Worm (Caenorhabditis elegans) whole organism, L1 larva: ENCODE measurements around the gene gck-1.

Experiments used
- F16B12.6 ChIP-seq: fragments of 150-350 bp; optimal IDR thresholded peaks from 2 replicates; lab custom pipeline; 2014; ENCODE audit warnings: missing biosample characterization, missing genetic modification characterization
- aha-1 ChIP-seq: fragments of 150-350 bp; optimal IDR thresholded peaks from 2 replicates; lab custom pipeline; 2014; ENCODE audit warnings: missing biosample characterization, missing genetic modification characterization
- alr-1 ChIP-seq: fragments of 200-800 bp; sonication (Bioruptor generic); optimal IDR thresholded peaks from 2 replicates; lab custom pipeline; 2018; ENCODE audit warnings: borderline replicate concordance, mild to moderate bottlenecking, missing genetic modification characterization, missing compliant biosample characterization
- nhr-11 ChIP-seq: fragments of 150-350 bp; optimal IDR thresholded peaks from 2 replicates; lab custom pipeline; 2014; ENCODE audit warnings: missing biosample characterization, missing genetic modification characterization
- nhr-71 ChIP-seq: sonication (generic microtip); optimal IDR thresholded peaks from 2 replicates; lab custom pipeline; 2016; ENCODE audit warnings: mild to moderate bottlenecking, missing genetic modification characterization, moderate library complexity, missing compliant biosample characterization
- pax-3 ChIP-seq: fragments of 200-800 bp; sonication (Bioruptor generic); optimal IDR thresholded peaks from 2 replicates; lab custom pipeline; 2018; ENCODE audit warnings: mild to moderate bottlenecking, missing genetic modification characterization, moderate library complexity, missing compliant biosample characterization
- sptf-1 ChIP-seq: fragments of 150-350 bp; optimal IDR thresholded peaks from 2 replicates; lab custom pipeline; 2014; ENCODE audit warnings: missing biosample characterization, missing genetic modification characterization
- vab-15 ChIP-seq: sonication (generic microtip); optimal IDR thresholded peaks from 2 replicates; lab custom pipeline; 2017; ENCODE audit warnings: missing genotype, mild to moderate bottlenecking, missing genetic modification characterization, missing compliant biosample characterization

DNA sequence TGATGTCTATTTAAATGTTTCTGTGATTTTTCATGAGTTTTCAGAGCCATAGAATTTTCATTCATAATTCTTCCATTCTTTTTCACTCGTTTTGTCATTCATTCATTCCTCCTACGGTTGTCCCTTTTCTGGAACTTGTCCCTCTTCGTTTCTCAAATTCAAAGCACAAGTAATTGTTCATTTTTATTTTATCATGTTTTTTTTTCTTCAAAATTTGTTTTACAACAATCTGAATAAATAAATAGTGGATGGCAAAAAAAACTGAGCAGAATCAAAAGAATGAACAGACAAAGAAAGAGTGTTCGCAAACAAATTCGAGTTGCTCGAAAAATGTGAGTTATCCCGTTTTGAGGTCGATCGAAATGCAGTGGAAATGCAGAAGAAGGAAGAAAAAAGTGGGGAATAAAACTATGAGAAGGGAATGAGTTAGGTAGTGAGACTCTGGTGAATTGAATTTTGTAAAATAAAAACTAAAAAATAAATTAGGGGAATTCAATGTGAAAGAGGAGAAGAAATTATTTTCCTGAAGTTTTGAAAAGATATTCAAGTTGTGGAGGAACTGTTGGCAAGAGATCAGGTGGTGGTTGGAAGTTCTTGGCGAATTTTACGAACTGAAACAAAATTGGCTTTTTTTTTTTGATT lies 8.1 kb upstream of the gck-1 start:
- TF ChIP-seq nhr-71 (tag; lab: Kevin White, UChicago) (peak; percentile 60), pax-3 (tag; lab: Kevin White, UChicago) (no peak), alr-1 (no peak), F16B12.6 (tag; lab: Kevin White, UChicago) (no peak), sptf-1 (tag; lab: Kevin White, UChicago) (no peak), vab-15 (tag; lab: Kevin White, UChicago) (no peak), nhr-11 (tag; lab: Kevin White, UChicago) (no peak), aha-1 (no peak)
